Fruit fly (Drosophila melanogaster): Measurements from ENCODE around the gene CG2150.

CG2150 gene

dm6 chr3R:31776583-31777362, 12.2 kb upstream of the CG2150 start, which contains the start of the genes CG2126 and faf (continued):
- TF ChIP-seq CG17568 (GFP tag; optimal IDR thresholded peaks at IDR 0.05) (no peak), Ets65A (GFP tag) (peak; percentile 82), pho (GFP tag; optimal IDR thresholded peaks at IDR 0.05) (peak; percentile 65), HmgD (GFP tag; optimal IDR thresholded peaks at IDR 0.05) (no peak), Dip2 (GFP tag; IDR thresholded peaks at IDR 0.05) (no peak), Six4 (GFP tag; optimal IDR thresholded peaks at IDR 0.05) (peak; percentile 70), CTCF (GFP tag; optimal IDR thresholded peaks at IDR 0.05) (no peak), Oaz (GFP tag; IDR thresholded peaks at IDR 0.05) (peak; percentile 63; the same call in 1 of the 2 replicates), stwl (tag; optimal IDR thresholded peaks at IDR 0.05) (peak; percentile 40), CG7357 (GFP tag; IDR thresholded peaks at IDR 0.05) (peak; percentile 47; the same call in 1 of the 3 replicates), hb (GFP tag; IDR thresholded peaks at IDR 0.05; ENCODE audit: partially characterized antibody) (no peak), CG13624 (GFP tag; optimal IDR thresholded peaks at IDR 0.05) (peak; percentile 37), CG7963 (GFP tag; IDR thresholded peaks at IDR 0.05; ENCODE audit: partially characterized antibody) (no peak), sr (GFP tag; IDR thresholded peaks at IDR 0.05) (0 out of 3 replicates have a peak, but pooled peaks have one; percentile 29), scrt (GFP tag; optimal IDR thresholded peaks at IDR 0.05) (peak; percentile 53), CG12071 (GFP tag; optimal IDR thresholded peaks at IDR 0.05) (peak; percentile 9), dmrt11E (tag; optimal IDR thresholded peaks at IDR 0.05) (peak; percentile 76), CG17361 (GFP tag; IDR thresholded peaks at IDR 0.05) (peak; percentile 91), unc-4 (GFP tag; IDR thresholded peaks at IDR 0.05; ENCODE audit: partially characterized antibody) (peak; percentile 50; the same call in 1 of the 2 replicates), Sin3A (optimal IDR thresholded peaks at IDR 0.05) (peak; percentile 17), Fer1 (GFP tag; optimal IDR thresholded peaks at IDR 0.05) (peak; percentile 75), CG31224 (GFP tag; IDR thresholded peaks at IDR 0.05) (peak; percentile 51; the same call in 1 of the 2 replicates), CG12219 (GFP tag; optimal IDR thresholded peaks at IDR 0.05) (peak; percentile 33), trh (GFP tag; optimal IDR thresholded peaks at IDR 0.05) (peak; percentile 63), dan (GFP tag; IDR thresholded peaks at IDR 0.05) (no peak), tap (tag; optimal IDR thresholded peaks at IDR 0.05) (no peak), CG8478 (optimal IDR thresholded peaks at IDR 0.05) (no peak), CG13287 (GFP tag; IDR thresholded peaks at IDR 0.05; ENCODE audit: partially characterized antibody) (peak; percentile 61; the same call in 1 of the 2 replicates), zen (tag; optimal IDR thresholded peaks at IDR 0.05) (peak; percentile 64), CG6791 (GFP tag; IDR thresholded peaks at IDR 0.05; ENCODE audit: partially characterized antibody) (no peak), dpn (GFP tag; optimal IDR thresholded peaks at IDR 0.05) (peak; percentile 64 to 85), Xrp1 (GFP tag; IDR thresholded peaks at IDR 0.05) (peak; percentile 77; the same call in 1 of the 2 replicates), az2 (GFP tag; optimal IDR thresholded peaks at IDR 0.05) (peak; percentile 75), zfh2 (GFP tag; optimal IDR thresholded peaks at IDR 0.05) (peak; percentile 53), Elba2 (GFP tag; optimal IDR thresholded peaks at IDR 0.05) (peak; percentile 65), ac (GFP tag; optimal IDR thresholded peaks at IDR 0.05) (no peak), CG14441 (GFP tag; IDR thresholded peaks at IDR 0.05) (peak; percentile 76), Myb (GFP tag; optimal IDR thresholded peaks at IDR 0.05) (peak; percentile 7), CG6654 (GFP tag; optimal IDR thresholded peaks at IDR 0.05) (peak; percentile 29), CG17912 (GFP tag; optimal IDR thresholded peaks at IDR 0.05) (peak; percentile 42), CG15514 (GFP tag; optimal IDR thresholded peaks at IDR 0.05) (peak; percentile 99), seq (GFP tag; IDR thresholded peaks at IDR 0.05) (peak; percentile 58), Taf1 (GFP tag; IDR thresholded peaks at IDR 0.05) (peak; percentile 57), HmgZ (tag; optimal IDR thresholded peaks at IDR 0.05) (peak; percentile 70), CG16813 (GFP tag; IDR thresholded peaks at IDR 0.05; ENCODE audit: partially characterized antibody) (peak; percentile 46; the same call in 1 of the 3 replicates), br (optimal IDR thresholded peaks at IDR 0.05) (no peak), usp (GFP tag; optimal IDR thresholded peaks at IDR 0.05) (no peak), sima (GFP tag; optimal IDR thresholded peaks at IDR 0.05) (no peak), eyg (GFP tag; optimal IDR thresholded peaks at IDR 0.05) (no peak), emc (GFP tag; optimal IDR thresholded peaks at IDR 0.05) (peak; percentile 26), Ptx1 (GFP tag; IDR thresholded peaks at IDR 0.05) (peak; percentile 84)

Measured in whole organism, embryonic.